Fruit fly (Drosophila melanogaster): ENCODE results near the gene CG15452.

Gene CG15452

DNA sequence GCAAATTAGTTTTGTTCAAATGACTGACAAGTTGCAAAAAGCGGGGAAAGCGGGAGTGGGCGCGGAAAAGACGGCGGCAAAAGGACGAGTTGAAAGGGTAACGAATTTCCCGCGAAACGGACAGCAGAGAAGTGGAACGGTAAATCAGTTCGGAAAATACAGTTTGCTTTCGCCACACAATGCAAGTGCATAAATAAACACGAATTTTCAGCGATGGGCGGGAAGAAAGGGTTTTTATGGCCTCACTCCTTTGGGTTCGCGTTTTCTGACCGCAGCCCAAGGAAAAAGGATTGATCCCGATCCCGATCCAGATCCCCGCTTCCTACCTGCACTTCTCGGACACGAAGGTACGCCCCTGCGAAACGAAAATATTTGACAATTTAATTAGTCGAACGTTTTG lies 32.4 kb downstream of the CG15452 start:
- peak; percentile 78 for TF ChIP-seq cad (GFP tag; optimal IDR thresholded peaks at IDR 0.05)
- no peak for TF ChIP-seq nau (GFP tag; optimal IDR thresholded peaks at IDR 0.05)
- peak in 1 of 2 experiments; percentile 89 for TF ChIP-seq tll (GFP tag; optimal IDR thresholded peaks at IDR 0.05)
- no peak for TF ChIP-seq zfh1 (GFP tag; IDR thresholded peaks at IDR 0.05)
- no peak for TF ChIP-seq Dp (GFP tag; optimal IDR thresholded peaks at IDR 0.05)
- TF ChIP-seq onecut (GFP tag; IDR thresholded peaks at IDR 0.05), result no peak
- no peak for TF ChIP-seq vfl (GFP tag; optimal IDR thresholded peaks at IDR 0.05)

DNA sequence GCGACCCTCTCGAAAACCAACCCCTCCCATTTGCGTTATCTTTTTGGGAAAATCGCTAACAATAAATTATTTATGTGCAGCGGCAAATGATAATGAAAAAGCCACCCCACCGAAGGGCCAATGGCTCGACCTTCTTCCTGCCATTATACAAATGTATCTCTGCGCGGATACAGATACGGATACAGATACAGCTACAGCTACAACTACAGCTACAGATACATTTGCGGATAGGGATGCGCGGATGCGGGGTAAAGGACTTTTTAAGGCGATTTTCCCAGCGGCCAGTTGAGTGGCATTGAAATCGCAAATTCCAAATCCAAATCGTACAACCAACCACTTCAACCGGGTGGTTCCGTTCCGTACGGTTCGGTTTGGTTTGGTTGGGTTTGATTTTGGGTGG lies 36.1 kb downstream of the CG15452 start:
- TF ChIP-seq zfh1 (GFP tag; IDR thresholded peaks at IDR 0.05), result no peak
- no peak for TF ChIP-seq CG10565 (GFP tag; optimal IDR thresholded peaks at IDR 0.05)
- peak; percentile 43 for TF ChIP-seq pros (GFP tag; optimal IDR thresholded peaks at IDR 0.05)
- peak; percentile 78 for TF ChIP-seq Nf-YC (tag; optimal IDR thresholded peaks at IDR 0.05)
- no peak for TF ChIP-seq CG9876 (GFP tag; optimal IDR thresholded peaks at IDR 0.05)
- no peak for TF ChIP-seq stc (GFP tag; IDR thresholded peaks at IDR 0.05)
- TF ChIP-seq CG13894 (tag; optimal IDR thresholded peaks at IDR 0.05), result peak; percentile 34
- TF ChIP-seq Nf-YB (GFP tag; optimal IDR thresholded peaks at IDR 0.05), result peak; percentile 87
- no peak for TF ChIP-seq CG1529 (GFP tag; optimal IDR thresholded peaks at IDR 0.05)
- TF ChIP-seq shn (GFP tag; optimal IDR thresholded peaks at IDR 0.05), result no peak
- peak; percentile 24 for TF ChIP-seq cg (GFP tag; optimal IDR thresholded peaks at IDR 0.05)
- TF ChIP-seq CG1602 (GFP tag; optimal IDR thresholded peaks at IDR 0.05), result no peak

DNA sequence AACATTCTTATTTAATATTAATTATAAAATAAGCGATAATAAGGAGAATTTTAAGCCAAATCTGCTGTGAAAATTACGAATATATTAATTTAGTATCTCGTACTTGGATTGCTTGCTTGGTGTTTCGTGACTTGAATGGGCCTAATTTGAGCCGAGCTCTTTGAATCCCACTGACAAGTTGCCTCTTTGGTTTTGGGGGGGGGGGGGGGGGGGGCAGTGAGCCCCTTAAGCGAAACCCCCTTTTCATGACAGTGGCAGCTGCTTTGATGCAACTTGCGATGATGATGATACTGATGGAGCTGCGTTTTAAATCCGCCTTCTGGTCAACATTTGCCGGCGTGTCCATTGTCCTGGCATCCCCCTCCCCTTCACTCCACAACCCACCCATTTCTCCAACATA lies 41.4 kb downstream of the CG15452 start:
- TF ChIP-seq nom (GFP tag; optimal IDR thresholded peaks at IDR 0.05) (no peak), CG13296 (GFP tag; optimal IDR thresholded peaks at IDR 0.05) (no peak), CG14965 (GFP tag; optimal IDR thresholded peaks at IDR 0.05; ENCODE audit: borderline replicate concordance) (no peak), Hr39 (optimal IDR thresholded peaks at IDR 0.05) (peak; percentile 70)

DNA sequence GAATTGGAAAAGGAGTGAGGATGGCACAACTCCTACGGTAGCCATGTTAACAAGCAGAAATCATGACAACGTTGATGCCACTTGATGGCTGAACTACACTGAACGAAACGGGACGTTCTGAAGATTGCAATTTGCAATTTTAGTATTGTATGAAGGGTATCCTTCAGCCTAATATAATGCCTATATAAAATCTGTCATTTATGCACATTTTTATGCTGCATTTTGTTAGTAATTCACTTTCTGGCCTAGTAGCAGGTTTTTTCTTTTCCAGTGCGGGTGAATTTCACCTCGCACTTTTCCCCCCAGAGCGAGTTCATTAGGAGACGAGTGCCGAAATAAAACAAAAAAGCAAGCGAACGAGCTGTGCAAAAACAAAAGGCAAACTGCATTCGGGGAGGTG lies 42.9 kb downstream of the CG15452 start:
- no peak for TF ChIP-seq nerfin-2 (GFP tag; IDR thresholded peaks at IDR 0.05; ENCODE audit: partially characterized antibody)
- no peak for TF ChIP-seq CG10565 (GFP tag; optimal IDR thresholded peaks at IDR 0.05)
- peak; percentile 15 for TF ChIP-seq phol (tag; optimal IDR thresholded peaks at IDR 0.05)
- TF ChIP-seq CG9727 (GFP tag; optimal IDR thresholded peaks at IDR 0.05), result peak; percentile 12
- TF ChIP-seq CG17802 (tag; optimal IDR thresholded peaks at IDR 0.05), result no peak
- TF ChIP-seq chif (GFP tag; optimal IDR thresholded peaks at IDR 0.05), result peak in 1 of 2 experiments; percentile 24
- TF ChIP-seq CG7745 (tag; optimal IDR thresholded peaks at IDR 0.05), result no peak
- no peak for TF ChIP-seq CG12769 (tag; optimal IDR thresholded peaks at IDR 0.05)
- no peak for TF ChIP-seq Usf (GFP tag; optimal IDR thresholded peaks at IDR 0.05)
- TF ChIP-seq Mrtf (GFP tag; IDR thresholded peaks at IDR 0.05), result no peak
- peak; percentile 16 for TF ChIP-seq gem (tag; optimal IDR thresholded peaks at IDR 0.05)
- TF ChIP-seq CG10267 (tag; optimal IDR thresholded peaks at IDR 0.05), result no peak
- TF ChIP-seq CG1602 (GFP tag; optimal IDR thresholded peaks at IDR 0.05), result no peak
- TF ChIP-seq zfh2 (GFP tag; optimal IDR thresholded peaks at IDR 0.05), result no peak
- no peak for TF ChIP-seq CG1647 (GFP tag; optimal IDR thresholded peaks at IDR 0.05)
- no peak for TF ChIP-seq z (GFP tag; IDR thresholded peaks at IDR 0.05)
- no peak for TF ChIP-seq Side (GFP tag; optimal IDR thresholded peaks at IDR 0.05)
- no peak for TF ChIP-seq cg (GFP tag; optimal IDR thresholded peaks at IDR 0.05)
- TF ChIP-seq zen (tag; optimal IDR thresholded peaks at IDR 0.05), result peak; percentile 63
- peak; percentile 34 for TF ChIP-seq Ets65A (GFP tag)
- TF ChIP-seq zfh1 (GFP tag; IDR thresholded peaks at IDR 0.05), result 0 out of 3 replicates have a peak, but pooled peaks have one; percentile 47
- TF ChIP-seq shn (GFP tag; optimal IDR thresholded peaks at IDR 0.05), result no peak
- no peak for TF ChIP-seq CG16815 (GFP tag; optimal IDR thresholded peaks at IDR 0.05)
- no peak for TF ChIP-seq ems (GFP tag; optimal IDR thresholded peaks at IDR 0.05)
- TF ChIP-seq CG11695 (GFP tag; IDR thresholded peaks at IDR 0.05), result no peak
- TF ChIP-seq jumu (GFP tag; optimal IDR thresholded peaks at IDR 0.05), result no peak
- no peak for TF ChIP-seq CG34422 (GFP tag; IDR thresholded peaks at IDR 0.05)
- no peak for TF ChIP-seq prd (optimal IDR thresholded peaks at IDR 0.05)
- TF ChIP-seq prd (GFP tag; IDR thresholded peaks at IDR 0.05), result peak; percentile 72
- no peak for TF ChIP-seq Mes4 (GFP tag; optimal IDR thresholded peaks at IDR 0.05)
